Fruit fly (Drosophila melanogaster): ENCODE results near the gene Atg1.

The Atg1 gene

dm6 chr3L:12832355-12832881 is 27.5 kb upstream of the Atg1 start:
- TF ChIP-seq Dip3 (GFP tag; optimal IDR thresholded peaks at IDR 0.05) (no peak), GATAe (GFP tag; conservative IDR thresholded peaks at IDR 0.05) (no peak), Lpt (GFP tag; optimal IDR thresholded peaks at IDR 0.05) (no peak), CG1647 (GFP tag; optimal IDR thresholded peaks at IDR 0.05) (no peak), CG4360 (GFP tag; IDR thresholded peaks at IDR 0.05) (no peak), stwl (tag; optimal IDR thresholded peaks at IDR 0.05) (no peak), zen (tag; optimal IDR thresholded peaks at IDR 0.05) (no peak), fru (optimal IDR thresholded peaks at IDR 0.05) (no peak), CG7556 (GFP tag; optimal IDR thresholded peaks at IDR 0.05) (no peak), grau (tag; optimal IDR thresholded peaks at IDR 0.05) (no peak), CG33557 (GFP tag; optimal IDR thresholded peaks at IDR 0.05) (no peak), pum (GFP tag; optimal IDR thresholded peaks at IDR 0.05) (no peak), CG17385 (GFP tag; optimal IDR thresholded peaks at IDR 0.05) (peak; percentile 12), ato (GFP tag; IDR thresholded peaks at IDR 0.05; ENCODE audit: partially characterized antibody) (no peak), BEAF-32 (GFP tag; optimal IDR thresholded peaks at IDR 0.05) (no peak), CG16779 (GFP tag; IDR thresholded peaks at IDR 0.05) (no peak), Sox100B (GFP tag; optimal IDR thresholded peaks at IDR 0.05) (no peak), CG15011 (GFP tag; optimal IDR thresholded peaks at IDR 0.05) (no peak), Bteb2 (GFP tag; optimal IDR thresholded peaks at IDR 0.05) (no peak), hkb (optimal IDR thresholded peaks at IDR 0.05) (no peak), hkb (GFP tag; IDR thresholded peaks at IDR 0.05) (peak; percentile 24; the same call in 1 of the 2 replicates), NFAT (GFP tag; IDR thresholded peaks at IDR 0.05) (no peak), Kr (GFP tag; optimal IDR thresholded peaks at IDR 0.05) (no peak), Fer2 (tag; optimal IDR thresholded peaks at IDR 0.05) (no peak), gem (tag; optimal IDR thresholded peaks at IDR 0.05) (no peak), CG7987 (GFP tag; optimal IDR thresholded peaks at IDR 0.05) (no peak), CG4730 (GFP tag; IDR thresholded peaks at IDR 0.05) (no peak), CG7786 (GFP tag; optimal IDR thresholded peaks at IDR 0.05) (no peak), CG31365 (tag; optimal IDR thresholded peaks at IDR 0.05) (no peak), CoRest (tag; optimal IDR thresholded peaks at IDR 0.05) (no peak), CG8359 (GFP tag; optimal IDR thresholded peaks at IDR 0.05; ENCODE audit: borderline replicate concordance) (no peak), YL-1 (GFP tag; optimal IDR thresholded peaks at IDR 0.05) (no peak), wdn (GFP tag; IDR thresholded peaks at IDR 0.05) (no peak), al (GFP tag; IDR thresholded peaks at IDR 0.05) (no peak), tll (GFP tag; optimal IDR thresholded peaks at IDR 0.05) (no peak), gfzf (GFP tag; optimal IDR thresholded peaks at IDR 0.05) (no peak), disco-r (GFP tag; optimal IDR thresholded peaks at IDR 0.05) (no peak), Pdp1 (GFP tag; optimal IDR thresholded peaks at IDR 0.05) (peak in 1 of 2 experiments; percentile 20), en (GFP tag; optimal IDR thresholded peaks at IDR 0.05) (no peak), yki (optimal IDR thresholded peaks at IDR 0.05) (peak; percentile 59), Awh (GFP tag; IDR thresholded peaks at IDR 0.05) (peak; percentile 35; the same call in 1 of the 2 replicates), CG15073 (GFP tag; optimal IDR thresholded peaks at IDR 0.05) (no peak), CG11247 (GFP tag; IDR thresholded peaks at IDR 0.05) (no peak), Hr3 (GFP tag; optimal IDR thresholded peaks at IDR 0.05) (no peak), CG4404 (GFP tag; IDR thresholded peaks at IDR 0.05) (no peak), CG10321 (GFP tag; IDR thresholded peaks at IDR 0.05) (no peak), org-1 (GFP tag; optimal IDR thresholded peaks at IDR 0.05) (no peak), schlank (tag; optimal IDR thresholded peaks at IDR 0.05) (no peak), CG6765 (GFP tag; optimal IDR thresholded peaks at IDR 0.05) (no peak), Blimp-1 (GFP tag; optimal IDR thresholded peaks at IDR 0.05) (no peak), CG14860 (GFP tag; IDR thresholded peaks at IDR 0.05; ENCODE audit: partially characterized antibody) (no peak), CG10209 (GFP tag; optimal IDR thresholded peaks at IDR 0.05) (no peak)

All from whole organism, embryonic.